Worm (Caenorhabditis elegans) whole organism, mixed stage, embryonic: Measurements from ENCODE around the gene lron-14.

ENCODE experiments used
- nhr-76 ChIP-seq: sonication (generic microtip); optimal IDR thresholded peaks from 2 replicates; lab custom pipeline; 2017; ENCODE audit warnings: missing biosample characterization, missing genetic modification characterization
- pha-4 ChIP-seq: fragments of 150-350 bp; optimal IDR thresholded peaks from 2 replicates; lab custom pipeline; 2018; ENCODE audit warnings: missing biosample characterization, missing genetic modification reagents, missing genetic modification characterization
- unc-62 ChIP-seq: fragments of 150-350 bp; optimal IDR thresholded peaks from 2 replicates; lab custom pipeline; 2014; ENCODE audit warnings: missing biosample characterization, missing genetic modification reagents, missing genetic modification characterization

DNA sequence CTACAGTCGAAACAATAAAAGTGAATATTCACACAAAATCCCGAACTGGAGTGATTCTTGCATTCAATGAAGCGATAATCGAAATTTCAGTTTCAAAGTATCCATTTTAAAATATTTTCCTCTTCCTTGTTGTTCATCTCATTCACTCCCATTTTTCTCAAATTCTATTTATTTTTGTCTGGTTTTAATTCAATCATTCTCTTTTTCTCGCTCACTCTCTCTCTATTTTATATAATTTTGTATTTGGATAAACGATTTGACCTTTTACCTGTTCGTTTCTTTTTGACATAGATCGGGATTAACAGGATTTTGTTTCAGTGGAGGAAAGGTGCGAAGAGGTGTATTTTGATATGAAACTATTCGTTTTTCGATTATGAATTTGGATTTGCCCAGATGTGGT lies 20.4 kb downstream of the lron-14 start, which contains the start of gene T05A1.5:
- TF ChIP-seq pha-4 (tag; lab: Kevin White, UChicago) (no peak), nhr-76 (tag; lab: Kevin White, UChicago) (no peak), unc-62 (no peak)
